Fruit fly (Drosophila melanogaster): ENCODE data around the gene CG2887.

Gene CG2887

DNA sequence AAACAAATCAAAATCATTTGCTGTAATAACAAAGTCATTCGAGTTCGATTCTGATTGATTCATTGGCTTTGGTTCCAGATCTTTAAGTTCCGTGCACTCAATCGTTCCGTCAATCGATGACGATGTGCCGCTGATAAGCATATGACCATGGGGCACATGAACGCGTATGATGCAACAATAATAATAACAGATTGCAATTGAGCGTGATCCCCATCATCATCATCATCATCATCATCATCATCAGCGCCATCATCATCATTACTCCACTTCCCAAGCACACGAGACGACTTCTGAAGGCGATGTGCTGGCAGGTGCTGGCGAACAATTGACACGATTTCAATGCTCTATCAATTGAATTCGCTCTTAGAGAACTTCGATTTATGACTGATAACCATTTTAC, 18.0 kb upstream of the CG2887 start:
- TF ChIP-seq Pdp1 (GFP tag; optimal IDR thresholded peaks at IDR 0.05) (peak in 1 of 2 experiments; percentile 60), CG2116 (GFP tag; optimal IDR thresholded peaks at IDR 0.05) (no peak), CG10267 (tag; optimal IDR thresholded peaks at IDR 0.05) (no peak), Side (GFP tag; optimal IDR thresholded peaks at IDR 0.05) (no peak)

- peak; percentile 43; the same call in 2 of the 3 replicates for TF ChIP-seq CG17361 (GFP tag; IDR thresholded peaks at IDR 0.05)
- no peak for TF ChIP-seq CG1603 (tag; optimal IDR thresholded peaks at IDR 0.05)
- TF ChIP-seq unpg (GFP tag; optimal IDR thresholded peaks at IDR 0.05), result peak; percentile 38
- no peak for TF ChIP-seq CG34422 (GFP tag; IDR thresholded peaks at IDR 0.05)
- TF ChIP-seq CG3995 (GFP tag; optimal IDR thresholded peaks at IDR 0.05), result peak; percentile 15
- TF ChIP-seq CG31388 (GFP tag; optimal IDR thresholded peaks at IDR 0.05), result no peak
- 0 out of 2 replicates have a peak, but pooled peaks have one; percentile 63 for TF ChIP-seq Atf6 (GFP tag; IDR thresholded peaks at IDR 0.05)
- TF ChIP-seq jumu (GFP tag; optimal IDR thresholded peaks at IDR 0.05), result peak; percentile 3
- peak; percentile 22 for TF ChIP-seq CG9817 (tag; optimal IDR thresholded peaks at IDR 0.05)
- peak; percentile 69 for TF ChIP-seq CG18619 (GFP tag; optimal IDR thresholded peaks at IDR 0.05)
- TF ChIP-seq CG6683 (GFP tag; optimal IDR thresholded peaks at IDR 0.05), result peak; percentile 4
- TF ChIP-seq CG14441 (GFP tag; IDR thresholded peaks at IDR 0.05), result no peak; the same call in 1 of the 2 replicates
- TF ChIP-seq B-H1 (GFP tag; IDR thresholded peaks at IDR 0.05), result no peak
- no peak for TF ChIP-seq Mrtf (GFP tag; IDR thresholded peaks at IDR 0.05)
- TF ChIP-seq ind (GFP tag; optimal IDR thresholded peaks at IDR 0.05), result peak; percentile 53
- peak; percentile 36 for TF ChIP-seq sd (tag; optimal IDR thresholded peaks at IDR 0.05)
- TF ChIP-seq lbe (GFP tag; optimal IDR thresholded peaks at IDR 0.05), result no peak
- peak; percentile 33 for TF ChIP-seq CG13775 (GFP tag; optimal IDR thresholded peaks at IDR 0.05)
- peak; percentile 13 for TF ChIP-seq fu2 (GFP tag; optimal IDR thresholded peaks at IDR 0.05)
- TF ChIP-seq lab (GFP tag; optimal IDR thresholded peaks at IDR 0.05), result peak; percentile 79
- peak; percentile 18 for TF ChIP-seq ems (GFP tag; optimal IDR thresholded peaks at IDR 0.05)
- no peak for TF ChIP-seq cas (GFP tag; IDR thresholded peaks at IDR 0.05)
- TF ChIP-seq CG7556 (GFP tag; optimal IDR thresholded peaks at IDR 0.05), result peak; percentile 54
- peak; percentile 61 for TF ChIP-seq gem (tag; optimal IDR thresholded peaks at IDR 0.05)
- peak; percentile 28 for TF ChIP-seq Dek (tag; optimal IDR thresholded peaks at IDR 0.05)
- no peak for TF ChIP-seq CG2889 (GFP tag; IDR thresholded peaks at IDR 0.05)
- TF ChIP-seq BEAF-32 (GFP tag; optimal IDR thresholded peaks at IDR 0.05), result no peak
- no peak for TF ChIP-seq fd64A (GFP tag; optimal IDR thresholded peaks at IDR 0.05)
- TF ChIP-seq CrebB (tag; optimal IDR thresholded peaks at IDR 0.05), result no peak
- no peak for TF ChIP-seq CG14050 (GFP tag; IDR thresholded peaks at IDR 0.05)
- peak; percentile 2 for TF ChIP-seq zf30C (GFP tag; optimal IDR thresholded peaks at IDR 0.05)
- peak; percentile 39 for TF ChIP-seq CG13624 (GFP tag; optimal IDR thresholded peaks at IDR 0.05)
- peak; percentile 41 for TF ChIP-seq D19B (GFP tag; optimal IDR thresholded peaks at IDR 0.05)
- peak; percentile 39 for TF ChIP-seq HmgZ (tag; optimal IDR thresholded peaks at IDR 0.05)
- TF ChIP-seq schlank (tag; optimal IDR thresholded peaks at IDR 0.05), result peak; percentile 9
- no peak for TF ChIP-seq corto (GFP tag; optimal IDR thresholded peaks at IDR 0.05)
- TF ChIP-seq CG32532 (GFP tag; IDR thresholded peaks at IDR 0.05), result peak; percentile 23; the same call in 1 of the 2 replicates
- TF ChIP-seq insv (GFP tag; optimal IDR thresholded peaks at IDR 0.05), result no peak
- TF ChIP-seq YL-1 (GFP tag; optimal IDR thresholded peaks at IDR 0.05), result no peak
- TF ChIP-seq CG1233 (GFP tag; optimal IDR thresholded peaks at IDR 0.05), result peak; percentile 14
- no peak for TF ChIP-seq h (optimal IDR thresholded peaks at IDR 0.05)
- no peak for TF ChIP-seq Ets97D (GFP tag; optimal IDR thresholded peaks at IDR 0.05)
- TF ChIP-seq mirr (GFP tag; optimal IDR thresholded peaks at IDR 0.05), result peak; percentile 40
- TF ChIP-seq CoRest (tag; optimal IDR thresholded peaks at IDR 0.05), result peak; percentile 65
These were observed 9.8 kb upstream of the CG2887 start for dm6 chrX:10487964-10488605.
